Worm (Caenorhabditis elegans) whole organism, L4 larva: ENCODE data around the gene hmgr-1.

Source experiments
- D1046.2 ChIP-seq: fragments of 200-800 bp; sonication (Bioruptor generic); IDR thresholded peaks from 2 replicates; pipeline ENCODE4 v1.3.6; 2022; ENCODE audit warnings: missing genetic modification characterization, missing compliant biosample characterization
- F10B5.3 ChIP-seq: sonication (generic microtip); optimal IDR thresholded peaks from 2 replicates; lab custom pipeline; 2016; ENCODE audit warnings: mild to moderate bottlenecking, missing genetic modification characterization, missing compliant biosample characterization
- F37D6.2 ChIP-seq: sonication (generic microtip); optimal IDR thresholded peaks from 2 replicates; lab custom pipeline; 2016; ENCODE audit warnings: mild to moderate bottlenecking, missing genetic modification characterization, missing compliant biosample characterization
- F49E8.2 ChIP-seq: sonication (generic microtip); optimal IDR thresholded peaks from 2 replicates; lab custom pipeline; 2016; ENCODE audit warnings: missing compliant biosample characterization, mild to moderate bottlenecking, missing genetic modification characterization, borderline replicate concordance
- T20F7.1 ChIP-seq: fragments of 200-800 bp; sonication (Bioruptor generic); optimal IDR thresholded peaks from 2 replicates; lab custom pipeline; 2018; ENCODE audit warnings: mild to moderate bottlenecking, missing genetic modification characterization, missing compliant biosample characterization
- Y48G9A.11 ChIP-seq: fragments of 200-800 bp; sonication (Bioruptor generic); IDR thresholded peaks from 2 replicates; pipeline ENCODE4 v1.3.6; 2022; ENCODE audit warnings: missing genetic modification reagents, missing genetic modification characterization, missing compliant biosample characterization
- Y5F2A.4 ChIP-seq: fragments of 200-800 bp; sonication (Bioruptor generic); optimal IDR thresholded peaks from 2 replicates; lab custom pipeline; 2018; ENCODE audit warnings: mild to moderate bottlenecking, missing genetic modification characterization, missing compliant biosample characterization
- aha-1 ChIP-seq: fragments of 150-350 bp; peaks from one replicate; lab custom pipeline; 2014; ENCODE audit warnings: missing biosample characterization, missing genetic modification characterization
- ama-1 ChIP-seq: fragments of 150-350 bp; optimal IDR thresholded peaks from 2 replicates; lab custom pipeline; 2014; ENCODE audit warnings: inconsistent platforms, mixed read lengths
- ceh-32 ChIP-seq: sonication (generic microtip); optimal IDR thresholded peaks from 2 replicates; lab custom pipeline; 2016; ENCODE audit warnings: mild to moderate bottlenecking, missing genetic modification characterization, missing compliant biosample characterization; ENCODE audit not compliant: poor library complexity
- ceh-44 ChIP-seq: fragments of 200-800 bp; sonication (Bioruptor generic); IDR thresholded peaks from 2 replicates; pipeline ENCODE4 v1.3.6; 2022; ENCODE audit warnings: missing genetic modification reagents, missing genetic modification characterization, missing compliant biosample characterization
- ces-1 ChIP-seq: fragments of 150-350 bp; sonication (generic microtip); optimal IDR thresholded peaks from 4 replicates; lab custom pipeline; 2014; ENCODE audit warnings: missing biosample characterization, missing genetic modification reagents, missing genetic modification characterization
- ctbp-1 ChIP-seq: fragments of 200-800 bp; sonication (Bioruptor generic); IDR thresholded peaks from 2 replicates; pipeline ENCODE4 v1.3.6; 2022; ENCODE audit warnings: missing genetic modification reagents, missing genetic modification characterization, missing compliant biosample characterization
- daf-16 ChIP-seq, 3 experiments: sonication (generic microtip); optimal IDR thresholded peaks; 2 replicates each; lab custom pipeline; 2016 to 2017; ENCODE audit warnings: missing genetic modification characterization in 3 of 3, missing genetic modification reagents in 3 of 3, mild to moderate bottlenecking in 2 of 3, missing compliant biosample characterization in 2 of 3, missing biosample characterization in 1 of 3, moderate library complexity in 1 of 3
- dpl-1 ChIP-seq: fragments of 150-350 bp; optimal IDR thresholded peaks from 2 replicates; lab custom pipeline; 2014; ENCODE audit warnings: missing biosample characterization, missing genetic modification reagents, missing genetic modification characterization
- duxl-1 ChIP-seq: sonication (generic microtip); optimal IDR thresholded peaks from 2 replicates; lab custom pipeline; 2016; ENCODE audit warnings: mild to moderate bottlenecking, missing genetic modification characterization, moderate library complexity, missing compliant biosample characterization; ENCODE audit not compliant: poor library complexity
- egl-27 ChIP-seq: sonication (generic microtip); optimal IDR thresholded peaks from 3 replicates; lab custom pipeline; 2017; ENCODE audit warnings: missing biosample characterization, missing genetic modification reagents, missing genetic modification characterization
- gei-8 ChIP-seq: fragments of 200-800 bp; sonication (Bioruptor generic); optimal IDR thresholded peaks from 2 replicates; lab custom pipeline; 2018; ENCODE audit warnings: mild to moderate bottlenecking, missing genetic modification characterization, missing compliant biosample characterization
- hlh-11 ChIP-seq: fragments of 200-800 bp; sonication (Bioruptor generic); optimal IDR thresholded peaks from 2 replicates; lab custom pipeline; 2018; ENCODE audit warnings: mild to moderate bottlenecking, missing genetic modification characterization, missing compliant biosample characterization
- hlh-30 ChIP-seq: sonication (generic microtip); optimal IDR thresholded peaks from 2 replicates; lab custom pipeline; 2017; ENCODE audit warnings: antibody characterized with exemption, mild to moderate bottlenecking, missing genetic modification characterization, missing compliant biosample characterization; ENCODE audit not compliant: insufficient read depth
- lim-7 ChIP-seq: fragments of 200-800 bp; sonication (Bioruptor generic); IDR thresholded peaks from 2 replicates; pipeline ENCODE4 v1.3.6; 2022; ENCODE audit warnings: missing genetic modification characterization, missing compliant biosample characterization
- lir-3 ChIP-seq: sonication (generic microtip); optimal IDR thresholded peaks from 2 replicates; lab custom pipeline; 2016; ENCODE audit warnings: mild to moderate bottlenecking, missing genetic modification characterization, missing compliant biosample characterization
- lsy-2 ChIP-seq, 2 experiments: fragments of 150-350 bp in 1 of 2; sonication (generic microtip) in 1 of 2; optimal IDR thresholded peaks; 2 replicates each; lab custom pipeline; 2014 to 2017; ENCODE audit warnings: missing biosample characterization in 2 of 2, missing genetic modification characterization in 2 of 2
- madf-5 ChIP-seq, 2 experiments: fragments of 200-800 bp; sonication (Bioruptor generic); IDR thresholded peaks; 2 replicates each; pipeline ENCODE4 v1.3.6; 2022; ENCODE audit warnings: missing compliant biosample characterization in 2 of 2, missing genetic modification characterization in 2 of 2
- madf-9 ChIP-seq: fragments of 200-800 bp; sonication (Bioruptor generic); conservative IDR thresholded peaks from 2 replicates; pipeline ENCODE4 v1.3.6; 2022; ENCODE audit warnings: missing genetic modification reagents, missing genetic modification characterization, missing compliant biosample characterization
- mdl-1 ChIP-seq, 2 experiments: fragments of 150-350 bp in 1 of 2; sonication (generic microtip) in 1 of 2; optimal IDR thresholded peaks; 2 replicates each; lab custom pipeline; 2014 to 2017; ENCODE audit warnings: missing biosample characterization in 2 of 2, missing genetic modification characterization in 2 of 2
- mep-1 ChIP-seq: fragments of 150-350 bp; sonication (generic microtip); optimal IDR thresholded peaks from 3 replicates; lab custom pipeline; 2014; ENCODE audit warnings: missing biosample characterization, missing genetic modification characterization
- mxl-3 ChIP-seq: fragments of 200-800 bp; sonication (Bioruptor generic); optimal IDR thresholded peaks from 2 replicates; lab custom pipeline; 2018; ENCODE audit warnings: mild to moderate bottlenecking, missing genetic modification characterization, missing compliant biosample characterization
- nhr-111 ChIP-seq: fragments of 200-800 bp; sonication (Bioruptor generic); optimal IDR thresholded peaks from 2 replicates; lab custom pipeline; 2018; ENCODE audit warnings: mild to moderate bottlenecking, missing genetic modification characterization, missing compliant biosample characterization
- nhr-237 ChIP-seq: sonication (generic microtip); optimal IDR thresholded peaks from 2 replicates; lab custom pipeline; 2017; ENCODE audit warnings: missing biosample characterization, missing genetic modification characterization
- nhr-25 ChIP-seq: sonication (generic microtip); optimal IDR thresholded peaks from 2 replicates; lab custom pipeline; 2017; ENCODE audit warnings: missing genetic modification characterization, mild to moderate bottlenecking, missing compliant biosample characterization, antibody characterized with exemption, moderate library complexity, borderline replicate concordance; ENCODE audit not compliant: insufficient read depth
- nhr-42 ChIP-seq: fragments of 200-800 bp; sonication (Bioruptor generic); IDR thresholded peaks from 2 replicates; pipeline ENCODE4 v1.3.6; 2022; ENCODE audit warnings: missing genetic modification characterization, missing compliant biosample characterization
- nhr-76 ChIP-seq: fragments of 150-350 bp; optimal IDR thresholded peaks from 2 replicates; lab custom pipeline; 2014; ENCODE audit warnings: missing biosample characterization, missing genetic modification characterization
- nhr-77 ChIP-seq: fragments of 150-350 bp; optimal IDR thresholded peaks from 2 replicates; lab custom pipeline; 2014; ENCODE audit warnings: missing biosample characterization, missing genetic modification characterization
- saeg-2 ChIP-seq: fragments of 200-800 bp; sonication (Bioruptor generic); IDR thresholded peaks from 2 replicates; pipeline ENCODE4 v1.3.6; 2022; ENCODE audit warnings: missing genetic modification reagents, missing genetic modification characterization, missing compliant biosample characterization
- sdz-12 ChIP-seq: fragments of 200-800 bp; sonication (Bioruptor generic); optimal IDR thresholded peaks from 2 replicates; lab custom pipeline; 2018; ENCODE audit warnings: mild to moderate bottlenecking, missing genetic modification characterization, missing compliant biosample characterization
- set-16 ChIP-seq: fragments of 200-800 bp; sonication (Bioruptor generic); IDR thresholded peaks from 2 replicates; pipeline ENCODE4 v1.3.6; 2022; ENCODE audit warnings: missing genetic modification reagents, missing genetic modification characterization, missing compliant biosample characterization
- skn-1 ChIP-seq: fragments of 150-350 bp; optimal IDR thresholded peaks from 2 replicates; lab custom pipeline; 2014; ENCODE audit warnings: missing biosample characterization, missing genetic modification characterization
- snpc-4 ChIP-seq: fragments of 150-350 bp; optimal IDR thresholded peaks from 2 replicates; lab custom pipeline; 2014; ENCODE audit warnings: missing biosample characterization, missing genetic modification characterization
- spr-1 ChIP-seq: sonication (generic microtip); optimal IDR thresholded peaks from 2 replicates; lab custom pipeline; 2016; ENCODE audit warnings: mild to moderate bottlenecking, missing genetic modification characterization, missing compliant biosample characterization
- spr-3 ChIP-seq: fragments of 200-800 bp; sonication (Bioruptor generic); optimal IDR thresholded peaks from 2 replicates; lab custom pipeline; 2018; ENCODE audit warnings: mild to moderate bottlenecking, missing genetic modification characterization, missing compliant biosample characterization
- tag-97 ChIP-seq: fragments of 200-800 bp; sonication (Bioruptor generic); IDR thresholded peaks from 2 replicates; pipeline ENCODE4 v1.3.6; 2022; ENCODE audit warnings: missing genetic modification characterization, missing compliant biosample characterization
- tra-1 ChIP-seq: fragments of 200-800 bp; sonication (Bioruptor generic); IDR thresholded peaks from 2 replicates; pipeline ENCODE4 v1.3.6; 2022; ENCODE audit warnings: missing genetic modification reagents, missing genetic modification characterization, missing compliant biosample characterization
- unc-130 ChIP-seq: sonication (generic microtip); optimal IDR thresholded peaks from 2 replicates; lab custom pipeline; 2016; ENCODE audit warnings: missing genetic modification reagents, missing genetic modification characterization, missing compliant biosample characterization
- unc-62 ChIP-seq, 3 experiments: fragments of 150-350 bp in 1 of 3; sonication (generic microtip); optimal IDR thresholded peaks in 2 of 3; peaks in 1 of 3; 1 replicate in 1 of 3; 2 replicates in 2 of 3; lab custom pipeline; 2014 to 2017; ENCODE audit warnings: missing biosample characterization in 3 of 3, missing genetic modification characterization in 3 of 3, missing genetic modification reagents in 3 of 3, missing genotype in 1 of 3
- vab-7 ChIP-seq: fragments of 200-800 bp; sonication (Bioruptor generic); IDR thresholded peaks from 2 replicates; pipeline ENCODE4 v1.3.6; 2022; ENCODE audit warnings: missing genetic modification reagents, missing genetic modification characterization, missing compliant biosample characterization
- zfp-3 ChIP-seq: fragments of 200-800 bp; sonication (Bioruptor generic); conservative IDR thresholded peaks from 2 replicates; pipeline ENCODE4 v1.3.6; 2022; ENCODE audit warnings: missing genetic modification reagents, missing genetic modification characterization, missing compliant biosample characterization
- zip-2 ChIP-seq: fragments of 150-350 bp; optimal IDR thresholded peaks from 2 replicates; lab custom pipeline; 2014; ENCODE audit warnings: missing biosample characterization, missing genetic modification characterization
- ztf-11 ChIP-seq: fragments of 150-350 bp; optimal IDR thresholded peaks from 2 replicates; lab custom pipeline; 2014; ENCODE audit warnings: missing biosample characterization, missing genetic modification characterization
- ztf-7 ChIP-seq: fragments of 150-350 bp; optimal IDR thresholded peaks from 2 replicates; lab custom pipeline; 2014; ENCODE audit warnings: missing biosample characterization, missing genetic modification characterization

hmgr-1 gene

ce11 chrIII:7335220-7335619, 24.1 kb upstream of the hmgr-1 start, which contains the start of gene F56C9.10 (continued):
- TF ChIP-seq aha-1 (peak; percentile 99), T20F7.1 (GFP tag; lab: Kevin White, UChicago) (peak; percentile 81), zfp-3 (peak; percentile 78), mxl-3 (peak; percentile 94), unc-130 (GFP tag; lab: Kevin White, UChicago) (no peak), spr-1 (peak; percentile 47), nhr-111 (GFP tag; lab: Kevin White, UChicago) (no peak), mep-1 (tag; lab: Kevin White, UChicago) (peak; percentile 95), ces-1 (GFP tag; lab: Kevin White, UChicago) (no peak), F49E8.2 (tag; lab: Kevin White, UChicago) (no peak), ama-1 (lab: Kevin White, UChicago) (peak; percentile 40), unc-62 (GFP tag; optimal IDR thresholded peaks at IDR 0.05 in 1 of 2; lab: Kevin White, UChicago) (peak in 1 of 2 experiments; percentile 100), unc-62 (tag; optimal IDR thresholded peaks at IDR 0.05; lab: Kevin White, UChicago) (no peak), duxl-1 (no peak), madf-9 (GFP tag; lab: Robert Waterston, UW) (no peak), gei-8 (peak; percentile 63), ctbp-1 (GFP tag; lab: Robert Waterston, UW) (no peak; the same call in none of the 2 replicates), Y5F2A.4 (GFP tag; lab: Kevin White, UChicago) (no peak), ztf-7 (tag; lab: Kevin White, UChicago) (no peak), nhr-76 (peak; percentile 9), ztf-11 (tag; lab: Kevin White, UChicago) (no peak), lsy-2 (tag; optimal IDR thresholded peaks at IDR 0.05; lab: Kevin White, UChicago) (peak; percentile 77 to 89), spr-3 (GFP tag; lab: Kevin White, UChicago) (no peak), nhr-25 (tag; lab: Kevin White, UChicago) (no peak), tag-97 (GFP tag; lab: Robert Waterston, UW) (no peak), mdl-1 (tag; optimal IDR thresholded peaks at IDR 0.05; lab: Kevin White, UChicago) (peak; percentile 91 to 99), lim-7 (no peak), F37D6.2 (tag; lab: Kevin White, UChicago) (peak; percentile 7), saeg-2 (GFP tag; lab: Robert Waterston, UW) (0 out of 2 replicates have a peak, but pooled peaks have one; percentile 38), madf-5 (GFP tag; IDR thresholded peaks at IDR 0.05; lab: Robert Waterston, UW) (no peak), egl-27 (tag; lab: Kevin White, UChicago) (no peak), skn-1 (tag; lab: Kevin White, UChicago) (no peak), ceh-32 (tag; lab: Kevin White, UChicago) (no peak), nhr-42 (GFP tag; lab: Robert Waterston, UW) (no peak), hlh-11 (tag; lab: Kevin White, UChicago) (peak; percentile 95), Y48G9A.11 (GFP tag; lab: Robert Waterston, UW) (no peak), F10B5.3 (tag; lab: Kevin White, UChicago) (no peak), snpc-4 (tag; lab: Kevin White, UChicago) (no peak), daf-16 (GFP tag; optimal IDR thresholded peaks at IDR 0.05; lab: Kevin White, UChicago) (peak in 1 of 2 experiments; percentile 65), daf-16 (tag; optimal IDR thresholded peaks at IDR 0.05; lab: Kevin White, UChicago) (peak; percentile 38), ceh-44 (GFP tag; lab: Robert Waterston, UW) (no peak), nhr-77 (tag; lab: Kevin White, UChicago) (peak; percentile 83), D1046.2 (GFP tag; lab: Robert Waterston, UW) (no peak), vab-7 (no peak), dpl-1 (GFP tag; lab: Kevin White, UChicago) (peak; percentile 66), hlh-30 (peak; percentile 100), tra-1 (GFP tag; lab: Robert Waterston, UW) (peak; percentile 76), zip-2 (tag; lab: Kevin White, UChicago) (no peak), lir-3 (tag; lab: Kevin White, UChicago) (no peak), sdz-12 (GFP tag; lab: Kevin White, UChicago) (no peak), nhr-237 (tag; lab: Kevin White, UChicago) (no peak), set-16 (peak; percentile 65)
